Worm (Caenorhabditis elegans) whole organism, late embryonic: Measurements from ENCODE around the gene Y69F12A.1.
A peak's percentile ranks its signal among the peaks of the same experiment; 100 is the strongest.

Experiments used
- C08G9.2 ChIP-seq: sonication (generic microtip); optimal IDR thresholded peaks from 2 replicates; lab custom pipeline; 2016; ENCODE audit warnings: mild to moderate bottlenecking, missing genetic modification characterization, moderate library complexity, missing compliant biosample characterization
- C38D4.7 ChIP-seq: fragments of 200-800 bp; sonication (Bioruptor generic); optimal IDR thresholded peaks from 2 replicates; lab custom pipeline; 2018; ENCODE audit warnings: mild to moderate bottlenecking, missing genetic modification characterization, moderate library complexity, missing compliant biosample characterization
- F13H6.1 ChIP-seq: sonication (generic microtip); optimal IDR thresholded peaks from 2 replicates; lab custom pipeline; 2016; ENCODE audit warnings: missing genetic modification characterization, missing compliant biosample characterization
- T23F11.4 ChIP-seq: fragments of 200-800 bp; sonication (Bioruptor generic); optimal IDR thresholded peaks from 2 replicates; lab custom pipeline; 2018; ENCODE audit warnings: mild to moderate bottlenecking, missing genetic modification characterization, missing compliant biosample characterization
- Y22D7AL.16 ChIP-seq: sonication (generic microtip); optimal IDR thresholded peaks from 2 replicates; lab custom pipeline; 2016; ENCODE audit warnings: missing genetic modification characterization, missing compliant biosample characterization
- ahr-1 ChIP-seq: sonication (generic microtip); optimal IDR thresholded peaks from 2 replicates; lab custom pipeline; 2016; ENCODE audit warnings: missing genetic modification characterization, missing compliant biosample characterization
- ama-1 ChIP-seq: fragments of 150-350 bp; optimal IDR thresholded peaks from 2 replicates; lab custom pipeline; 2014
- ceh-14 ChIP-seq: sonication (generic microtip); optimal IDR thresholded peaks from 2 replicates; lab custom pipeline; 2016; ENCODE audit warnings: missing genotype, missing genetic modification characterization, missing compliant biosample characterization
- ceh-18 ChIP-seq: sonication (generic microtip); optimal IDR thresholded peaks from 2 replicates; lab custom pipeline; 2016; ENCODE audit warnings: missing genetic modification characterization, missing compliant biosample characterization
- ceh-19 ChIP-seq: fragments of 200-800 bp; sonication (Bioruptor generic); optimal IDR thresholded peaks from 2 replicates; lab custom pipeline; 2018; ENCODE audit warnings: mild to moderate bottlenecking, missing genetic modification characterization, missing compliant biosample characterization
- ceh-2 ChIP-seq: sonication (generic microtip); optimal IDR thresholded peaks from 2 replicates; lab custom pipeline; 2016; ENCODE audit warnings: missing genotype, missing genetic modification characterization, missing compliant biosample characterization
- ceh-22 ChIP-seq: sonication (generic microtip); optimal IDR thresholded peaks from 2 replicates; lab custom pipeline; 2017; ENCODE audit warnings: missing biosample characterization, missing genetic modification characterization
- ceh-30 ChIP-seq: fragments of 150-350 bp; optimal IDR thresholded peaks from 2 replicates; lab custom pipeline; 2014; ENCODE audit warnings: missing biosample characterization, missing genetic modification characterization
- ceh-31 ChIP-seq: sonication (generic microtip); optimal IDR thresholded peaks from 2 replicates; lab custom pipeline; 2016; ENCODE audit warnings: missing genetic modification characterization, missing compliant biosample characterization
- ceh-34 ChIP-seq: sonication (generic microtip); optimal IDR thresholded peaks from 2 replicates; lab custom pipeline; 2016; ENCODE audit warnings: mild to moderate bottlenecking, missing genetic modification characterization, missing compliant biosample characterization
- ceh-48 ChIP-seq: sonication (generic microtip); optimal IDR thresholded peaks from 2 replicates; lab custom pipeline; 2016; ENCODE audit warnings: missing genetic modification characterization, inconsistent platforms, missing compliant biosample characterization
- ceh-9 ChIP-seq: sonication (generic microtip); optimal IDR thresholded peaks from 2 replicates; lab custom pipeline; 2016; ENCODE audit warnings: mild to moderate bottlenecking, missing genetic modification characterization, inconsistent platforms, missing compliant biosample characterization
- dve-1 ChIP-seq: sonication (generic microtip); optimal IDR thresholded peaks from 2 replicates; lab custom pipeline; 2017; ENCODE audit warnings: antibody characterized with exemption, mild to moderate bottlenecking, missing genetic modification characterization, missing compliant biosample characterization
- elt-2 ChIP-seq: sonication (generic microtip); optimal IDR thresholded peaks from 2 replicates; lab custom pipeline; 2016; ENCODE audit warnings: missing genetic modification reagents, missing genetic modification characterization, missing compliant biosample characterization
- elt-4 ChIP-seq: sonication (generic microtip); optimal IDR thresholded peaks from 2 replicates; lab custom pipeline; 2016; ENCODE audit warnings: missing genetic modification characterization, missing compliant biosample characterization
- ets-4 ChIP-seq: sonication (generic microtip); optimal IDR thresholded peaks from 2 replicates; lab custom pipeline; 2016; ENCODE audit warnings: missing genetic modification characterization, missing compliant biosample characterization
- eyg-1 ChIP-seq: sonication (generic microtip); optimal IDR thresholded peaks from 2 replicates; lab custom pipeline; 2016; ENCODE audit warnings: missing genotype, missing genetic modification characterization, missing compliant biosample characterization
- fkh-6 ChIP-seq: sonication (generic microtip); optimal IDR thresholded peaks from 2 replicates; lab custom pipeline; 2016; ENCODE audit warnings: missing genetic modification characterization, missing compliant biosample characterization
- hlh-15 ChIP-seq: sonication (generic microtip); optimal IDR thresholded peaks from 2 replicates; lab custom pipeline; 2016; ENCODE audit warnings: missing genetic modification characterization, missing compliant biosample characterization
- hlh-30 ChIP-seq: sonication (generic microtip); optimal IDR thresholded peaks from 2 replicates; lab custom pipeline; 2017; ENCODE audit warnings: antibody characterized with exemption, missing genetic modification characterization, missing compliant biosample characterization; ENCODE audit not compliant: insufficient read depth
- hlh-6 ChIP-seq: sonication (generic microtip); optimal IDR thresholded peaks from 2 replicates; lab custom pipeline; 2016; ENCODE audit warnings: missing genotype, missing genetic modification characterization, missing compliant biosample characterization
- hlh-8 ChIP-seq: sonication (generic microtip); optimal IDR thresholded peaks from 2 replicates; lab custom pipeline; 2016; ENCODE audit warnings: missing genotype, missing genetic modification characterization, missing compliant biosample characterization
- lin-11 ChIP-seq: fragments of 200-800 bp; sonication (Bioruptor generic); optimal IDR thresholded peaks from 2 replicates; lab custom pipeline; 2018; ENCODE audit warnings: mild to moderate bottlenecking, missing genetic modification characterization, missing compliant biosample characterization
- madf-2 ChIP-seq: sonication (generic microtip); optimal IDR thresholded peaks from 2 replicates; lab custom pipeline; 2017; ENCODE audit warnings: missing genetic modification characterization, missing compliant biosample characterization
- nfya-1 ChIP-seq: sonication (generic microtip); optimal IDR thresholded peaks from 2 replicates; lab custom pipeline; 2017; ENCODE audit warnings: missing genetic modification characterization, mild to moderate bottlenecking, missing compliant biosample characterization, antibody characterized with exemption, moderate library complexity
- npax-4 ChIP-seq: sonication (generic microtip); optimal IDR thresholded peaks from 2 replicates; lab custom pipeline; 2016; ENCODE audit warnings: missing genetic modification characterization, missing compliant biosample characterization
- pag-3 ChIP-seq: sonication (generic microtip); optimal IDR thresholded peaks from 2 replicates; lab custom pipeline; 2016; ENCODE audit warnings: missing compliant biosample characterization, missing genetic modification characterization, borderline replicate concordance
- pat-9 ChIP-seq: fragments of 200-800 bp; sonication (Bioruptor generic); optimal IDR thresholded peaks from 2 replicates; lab custom pipeline; 2018; ENCODE audit warnings: mild to moderate bottlenecking, missing genetic modification characterization, moderate library complexity, missing compliant biosample characterization
- pax-1 ChIP-seq: fragments of 150-350 bp; optimal IDR thresholded peaks from 2 replicates; lab custom pipeline; 2014; ENCODE audit warnings: missing biosample characterization, missing genetic modification characterization
- pha-2 ChIP-seq: sonication (generic microtip); optimal IDR thresholded peaks from 2 replicates; lab custom pipeline; 2017; ENCODE audit warnings: mild to moderate bottlenecking, missing genetic modification characterization, missing compliant biosample characterization
- pqm-1 ChIP-seq: sonication (generic microtip); optimal IDR thresholded peaks from 2 replicates; lab custom pipeline; 2016; ENCODE audit warnings: missing genetic modification characterization, missing compliant biosample characterization
- ref-2 ChIP-seq: sonication (generic microtip); optimal IDR thresholded peaks from 2 replicates; lab custom pipeline; 2016; ENCODE audit warnings: missing genetic modification characterization, missing compliant biosample characterization
- rnt-1 ChIP-seq: sonication (generic microtip); optimal IDR thresholded peaks from 2 replicates; lab custom pipeline; 2016; ENCODE audit warnings: missing genetic modification characterization, missing compliant biosample characterization
- sox-4 ChIP-seq: sonication (generic microtip); optimal IDR thresholded peaks from 2 replicates; lab custom pipeline; 2017; ENCODE audit warnings: mild to moderate bottlenecking, missing genetic modification characterization, inconsistent platforms, missing compliant biosample characterization
- syd-9 ChIP-seq: sonication (generic microtip); optimal IDR thresholded peaks from 2 replicates; lab custom pipeline; 2016; ENCODE audit warnings: mild to moderate bottlenecking, missing genetic modification characterization, moderate library complexity, missing compliant biosample characterization
- tbx-2 ChIP-seq: sonication (generic microtip); optimal IDR thresholded peaks from 2 replicates; lab custom pipeline; 2016; ENCODE audit warnings: missing genetic modification characterization, missing compliant biosample characterization
- tbx-7 ChIP-seq: sonication (generic microtip); optimal IDR thresholded peaks from 2 replicates; lab custom pipeline; 2016; ENCODE audit warnings: missing genotype, missing genetic modification characterization, missing compliant biosample characterization
- ttx-3 ChIP-seq: sonication (generic microtip); optimal IDR thresholded peaks from 2 replicates; lab custom pipeline; 2016; ENCODE audit warnings: missing genetic modification reagents, missing genetic modification characterization, missing compliant biosample characterization
- unc-3 ChIP-seq, 2 experiments: fragments of 200-800 bp in 1 of 2; sonication (Bioruptor generic) in 1 of 2; sonication (generic microtip) in 1 of 2; conservative IDR thresholded peaks in 1 of 2; optimal IDR thresholded peaks in 1 of 2; 2 replicates each; pipeline versions ENCODE4 v1.3.6 to Lab custom; 2016 to 2022; ENCODE audit warnings: missing compliant biosample characterization in 2 of 2, missing genetic modification characterization in 2 of 2, missing genetic modification reagents in 1 of 2
- unc-42 ChIP-seq: sonication (generic microtip); optimal IDR thresholded peaks from 2 replicates; lab custom pipeline; 2016; ENCODE audit warnings: missing genotype, missing genetic modification characterization, missing compliant biosample characterization
- unc-55 ChIP-seq: sonication (generic microtip); optimal IDR thresholded peaks from 2 replicates; lab custom pipeline; 2017; ENCODE audit warnings: missing biosample characterization, missing genetic modification reagents, missing genetic modification characterization
- unc-86 ChIP-seq: sonication (generic microtip); optimal IDR thresholded peaks from 2 replicates; lab custom pipeline; 2016; ENCODE audit warnings: missing genetic modification characterization, missing compliant biosample characterization
- zip-5 ChIP-seq: sonication (generic microtip); optimal IDR thresholded peaks from 2 replicates; lab custom pipeline; 2016; ENCODE audit warnings: missing genetic modification characterization, missing compliant biosample characterization
- ztf-16 ChIP-seq: sonication (generic microtip); optimal IDR thresholded peaks from 2 replicates; lab custom pipeline; 2017; ENCODE audit warnings: missing genetic modification characterization, missing compliant biosample characterization

Y69F12A.1 gene

DNA sequence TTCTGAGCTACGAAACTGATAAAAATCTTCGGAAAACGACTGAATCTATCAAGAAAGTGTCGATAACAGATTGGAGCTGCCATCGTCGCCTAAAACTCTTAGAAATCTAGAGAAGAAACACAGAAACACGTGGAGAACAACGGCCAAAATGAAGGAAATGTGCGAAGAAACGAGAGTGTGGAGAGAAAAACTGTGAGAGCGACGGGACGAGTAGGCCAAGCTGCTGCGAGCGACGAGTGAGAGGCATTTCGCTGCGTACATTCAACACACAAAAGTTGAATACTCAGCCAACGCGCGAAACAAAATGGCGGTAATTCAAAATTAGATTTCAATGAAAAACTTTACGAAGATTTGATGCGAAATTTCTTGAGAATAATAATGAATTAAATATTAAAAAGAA is 41.6 kb downstream of the Y69F12A.1 start:
- TF ChIP-seq eyg-1 (tag; lab: Kevin White, UChicago) (no peak), ceh-14 (peak; percentile 50), ceh-19 (GFP tag; lab: Kevin White, UChicago) (peak; percentile 25), T23F11.4 (GFP tag; lab: Kevin White, UChicago) (peak; percentile 16), C38D4.7 (GFP tag; lab: Kevin White, UChicago) (no peak), hlh-8 (tag; lab: Kevin White, UChicago) (peak; percentile 56), npax-4 (no peak), ceh-22 (tag; lab: Kevin White, UChicago) (no peak), tbx-2 (tag; lab: Kevin White, UChicago) (peak; percentile 65), sox-4 (tag; lab: Kevin White, UChicago) (no peak), hlh-6 (tag; lab: Kevin White, UChicago) (no peak), ceh-48 (tag; lab: Kevin White, UChicago) (no peak), ceh-18 (tag; lab: Kevin White, UChicago) (peak; percentile 81), unc-86 (no peak), madf-2 (no peak), hlh-15 (no peak), elt-2 (tag; lab: Kevin White, UChicago) (peak; percentile 89), rnt-1 (peak; percentile 67), ceh-31 (tag; lab: Kevin White, UChicago) (peak; percentile 69), lin-11 (tag; lab: Kevin White, UChicago) (no peak), Y22D7AL.16 (tag; lab: Kevin White, UChicago) (no peak), ceh-9 (tag; lab: Kevin White, UChicago) (no peak), ets-4 (tag; lab: Kevin White, UChicago) (peak; percentile 26), nfya-1 (tag; lab: Kevin White, UChicago) (peak; percentile 84), hlh-30 (tag; lab: Kevin White, UChicago) (peak; percentile 49), unc-55 (GFP tag; lab: Kevin White, UChicago) (peak; percentile 71), elt-4 (tag; lab: Kevin White, UChicago) (no peak), pag-3 (no peak), zip-5 (tag; lab: Kevin White, UChicago) (no peak), ceh-34 (tag; lab: Kevin White, UChicago) (peak; percentile 71), dve-1 (tag; lab: Kevin White, UChicago) (peak; percentile 81), ref-2 (tag; lab: Kevin White, UChicago) (peak; percentile 71), unc-42 (peak; percentile 62), fkh-6 (tag; lab: Kevin White, UChicago) (no peak), pqm-1 (tag; lab: Kevin White, UChicago) (no peak)

DNA sequence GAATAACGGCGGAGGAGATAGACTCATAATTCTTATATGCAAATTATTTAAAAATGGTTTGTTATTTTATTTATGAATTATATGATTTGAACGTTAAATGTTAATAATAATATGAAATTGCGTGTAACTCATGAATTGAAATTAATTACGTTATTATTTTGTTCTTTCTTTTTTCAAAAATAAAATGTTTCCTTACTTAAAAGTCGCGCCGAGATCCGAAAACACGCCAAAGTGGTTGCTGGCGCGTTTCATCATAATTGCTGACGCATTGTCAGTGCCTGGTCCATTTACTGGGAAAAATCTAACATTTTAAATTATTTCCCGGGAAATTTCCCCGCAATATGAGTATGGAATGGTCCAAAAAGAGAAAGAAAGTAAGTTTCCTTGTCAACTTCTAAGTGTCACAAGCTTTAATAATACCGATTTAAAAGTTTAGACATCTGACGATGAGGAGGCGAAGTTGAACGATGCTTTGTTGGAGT is 42.7 kb downstream of the Y69F12A.1 start, which contains the start of the genes C07H6.9 and sap-140:
C07H6.9 (minus strand) TSS at position 51 of the 482 bp plus-strand sequence.
sap-140 (plus strand) TSS at position 318 of the 482 bp plus-strand sequence.
- TF ChIP-seq syd-9 (no peak), tbx-7 (no peak), Y22D7AL.16 (tag; lab: Kevin White, UChicago) (no peak), C08G9.2 (tag; lab: Kevin White, UChicago) (no peak), ref-2 (tag; lab: Kevin White, UChicago) (peak; percentile 40), lin-11 (tag; lab: Kevin White, UChicago) (no peak), pax-1 (tag; lab: Kevin White, UChicago) (no peak), ztf-16 (tag; lab: Kevin White, UChicago) (no peak), ahr-1 (no peak), ceh-30 (peak; percentile 73), pat-9 (tag; lab: Kevin White, UChicago) (no peak), madf-2 (no peak), ceh-14 (no peak), sox-4 (tag; lab: Kevin White, UChicago) (no peak), tbx-2 (tag; lab: Kevin White, UChicago) (no peak), hlh-15 (no peak), elt-4 (tag; lab: Kevin White, UChicago) (no peak), unc-86 (peak; percentile 4), unc-3 (GFP tag; conservative IDR thresholded peaks at IDR 0.05; lab: Robert Waterston, UW) (no peak), unc-3 (tag; optimal IDR thresholded peaks at IDR 0.05; lab: Kevin White, UChicago) (no peak), pha-2 (tag; lab: Kevin White, UChicago) (no peak), F13H6.1 (no peak), rnt-1 (no peak), elt-2 (tag; lab: Kevin White, UChicago) (peak; percentile 21), ceh-2 (peak; percentile 14), unc-42 (peak; percentile 32), ceh-31 (tag; lab: Kevin White, UChicago) (peak; percentile 45), pag-3 (no peak), nfya-1 (tag; lab: Kevin White, UChicago) (peak; percentile 42), ceh-22 (tag; lab: Kevin White, UChicago) (no peak), ttx-3 (no peak), ama-1 (lab: Kevin White, UChicago) (no peak), eyg-1 (tag; lab: Kevin White, UChicago) (no peak), npax-4 (no peak)
